Worm (Caenorhabditis elegans) whole organism, early embryonic: Measurements from ENCODE around the gene repo-1.

ENCODE experiments used
- F13C5.2 ChIP-seq: sonication (generic microtip); optimal IDR thresholded peaks from 2 replicates; lab custom pipeline; 2017; ENCODE audit warnings: mild to moderate bottlenecking, missing genetic modification characterization, inconsistent platforms, missing compliant biosample characterization
- aly-1 ChIP-seq: sonication (generic microtip); optimal IDR thresholded peaks from 2 replicates; lab custom pipeline; 2016; ENCODE audit warnings: missing genetic modification characterization, missing compliant biosample characterization
- ama-1 ChIP-seq: fragments of 150-350 bp; optimal IDR thresholded peaks from 2 replicates; lab custom pipeline; 2014
- ceh-36 ChIP-seq: sonication (generic microtip); optimal IDR thresholded peaks from 2 replicates; lab custom pipeline; 2016; ENCODE audit warnings: missing genetic modification characterization, inconsistent platforms, missing compliant biosample characterization
- ets-7 ChIP-seq: sonication (generic microtip); optimal IDR thresholded peaks from 2 replicates; lab custom pipeline; 2016; ENCODE audit warnings: missing genotype, missing genetic modification characterization, missing compliant biosample characterization
- flt-1 ChIP-seq: fragments of 200-800 bp; sonication (Bioruptor generic); IDR thresholded peaks from 2 replicates; pipeline ENCODE4 v1.3.6; 2022; ENCODE audit warnings: missing genetic modification characterization, missing compliant biosample characterization
- hmbx-1 ChIP-seq: sonication (generic microtip); optimal IDR thresholded peaks from 2 replicates; lab custom pipeline; 2016; ENCODE audit warnings: mild to moderate bottlenecking, missing genetic modification characterization, missing compliant biosample characterization
- hmg-4 ChIP-seq: fragments of 200-800 bp; sonication (Bioruptor generic); optimal IDR thresholded peaks from 2 replicates; lab custom pipeline; 2018; ENCODE audit warnings: mild to moderate bottlenecking, missing genetic modification characterization, missing compliant biosample characterization
- hnd-1 ChIP-seq: sonication (generic microtip); optimal IDR thresholded peaks from 2 replicates; lab custom pipeline; 2016; ENCODE audit warnings: missing genetic modification characterization, missing compliant biosample characterization
- pes-1 ChIP-seq: fragments of 200-800 bp; sonication (Bioruptor generic); IDR thresholded peaks from 2 replicates; pipeline ENCODE4 v1.3.6; 2022; ENCODE audit warnings: missing genetic modification reagents, missing genetic modification characterization, missing compliant biosample characterization
- scrt-1 ChIP-seq: fragments of 200-800 bp; sonication (Bioruptor generic); IDR thresholded peaks from 2 replicates; pipeline ENCODE4 v1.3.6; 2022; ENCODE audit warnings: missing genetic modification characterization, missing compliant biosample characterization
- tbx-37 ChIP-seq: fragments of 200-800 bp; sonication (Bioruptor generic); conservative IDR thresholded peaks from 2 replicates; pipeline ENCODE4 v1.3.6; 2022; ENCODE audit warnings: missing genetic modification reagents, missing genetic modification characterization, missing compliant biosample characterization
- tra-4 ChIP-seq: sonication (generic microtip); optimal IDR thresholded peaks from 2 replicates; lab custom pipeline; 2017; ENCODE audit warnings: missing genetic modification characterization, missing compliant biosample characterization

ce11 chrIV:12078112-12078812 lies 6.0 kb upstream of the repo-1 start, which contains the start of gene tmed-1:
- no peak for TF ChIP-seq tra-4 (tag; lab: Kevin White, UChicago)
- no peak for TF ChIP-seq ets-7 (tag; lab: Kevin White, UChicago)
- TF ChIP-seq ama-1 (lab: Kevin White, UChicago), result no peak
- no peak for TF ChIP-seq hmbx-1 (tag; lab: Kevin White, UChicago)
- TF ChIP-seq tbx-37 (GFP tag; lab: Robert Waterston, UW), result no peak
- TF ChIP-seq aly-1 (tag; lab: Kevin White, UChicago), result no peak
- TF ChIP-seq pes-1, result no peak
- no peak for TF ChIP-seq scrt-1 (GFP tag; lab: Robert Waterston, UW)
- no peak for TF ChIP-seq flt-1 (GFP tag; lab: Robert Waterston, UW)
- TF ChIP-seq F13C5.2 (tag; lab: Kevin White, UChicago), result no peak
- no peak for TF ChIP-seq ceh-36 (tag; lab: Kevin White, UChicago)
- TF ChIP-seq hnd-1 (tag; lab: Kevin White, UChicago), result no peak
- no peak for TF ChIP-seq hmg-4
